Worm (Caenorhabditis elegans): ENCODE results near the gene rtfo-1.

- TF ChIP-seq tbx-37 (GFP tag; conservative IDR thresholded peaks at IDR 0.05), result no peak
- no peak for TF ChIP-seq flt-1 (GFP tag; IDR thresholded peaks at IDR 0.05)
- no peak for TF ChIP-seq aly-1 (tag; optimal IDR thresholded peaks at IDR 0.05)
- no peak for TF ChIP-seq hnd-1 (tag; optimal IDR thresholded peaks at IDR 0.05)
- no peak for TF ChIP-seq hmbx-1 (tag; optimal IDR thresholded peaks at IDR 0.05)
- TF ChIP-seq ceh-36 (tag; optimal IDR thresholded peaks at IDR 0.05), result no peak
- no peak for TF ChIP-seq ama-1 (optimal IDR thresholded peaks at IDR 0.05)
- no peak for TF ChIP-seq ceh-13 (GFP tag; optimal IDR thresholded peaks at IDR 0.05)
These were observed 840 bp upstream of the rtfo-1 start, which contains the start of gene K09G1.1 for ce11 chrV:9583323-9583644.
